Fruit fly (Drosophila melanogaster) whole organism, embryonic: ENCODE measurements around the gene Rbcn-3B.

Experiments used
- Antp ChIP-seq: fragments of 200-800 bp; sonication (Bioruptor generic); optimal IDR thresholded peaks from 3 replicates; lab custom pipeline; 2016; ENCODE audit warnings: missing biosample characterization, missing genetic modification characterization
- Asciz ChIP-seq: fragments of 200-800 bp; sonication (Bioruptor generic); optimal IDR thresholded peaks from 2 replicates; lab custom pipeline; 2017; ENCODE audit warnings: missing biosample characterization, mild to moderate bottlenecking, missing genetic modification characterization, missing genetic modification reagents
- B-H1 ChIP-seq: fragments of 200-800 bp; sonication (Bioruptor generic); IDR thresholded peaks from 3 replicates; pipeline ENCODE4 v1.3.6; 2022; ENCODE audit warnings: missing biosample characterization, missing genetic modification characterization
- Bteb2 ChIP-seq: fragments of 200-800 bp; sonication (Bioruptor generic); optimal IDR thresholded peaks from 2 replicates; lab custom pipeline; 2016; ENCODE audit warnings: missing biosample characterization, missing genetic modification characterization
- CG10209 ChIP-seq: fragments of 200-800 bp; sonication (Bioruptor generic); optimal IDR thresholded peaks from 3 replicates; lab custom pipeline; 2017; ENCODE audit warnings: missing biosample characterization, mild to moderate bottlenecking, missing genetic modification characterization, missing genetic modification reagents
- CG10654 ChIP-seq: fragments of 200-800 bp; sonication (Bioruptor generic); optimal IDR thresholded peaks from 2 replicates; lab custom pipeline; 2016; ENCODE audit warnings: missing biosample characterization, missing genetic modification characterization
- CG12744 ChIP-seq: fragments of 200-800 bp; sonication (Bioruptor generic); optimal IDR thresholded peaks from 2 replicates; lab custom pipeline; 2016; ENCODE audit warnings: missing biosample characterization, missing genetic modification characterization
- CG13296 ChIP-seq: fragments of 200-800 bp; sonication (Bioruptor generic); optimal IDR thresholded peaks from 3 replicates; lab custom pipeline; 2018; ENCODE audit warnings: missing biosample characterization, mild to moderate bottlenecking, missing genetic modification characterization
- CG13775 ChIP-seq: fragments of 200-800 bp; sonication (Bioruptor generic); optimal IDR thresholded peaks from 3 replicates; lab custom pipeline; 2017; ENCODE audit warnings: missing biosample characterization, mild to moderate bottlenecking, missing genetic modification characterization
- CG1647 ChIP-seq: fragments of 200-800 bp; sonication (Bioruptor generic); optimal IDR thresholded peaks from 3 replicates; lab custom pipeline; 2016; ENCODE audit warnings: missing biosample characterization, missing genetic modification characterization
- CG17359 ChIP-seq: fragments of 200-800 bp; sonication (Bioruptor generic); optimal IDR thresholded peaks from 3 replicates; lab custom pipeline; 2018; ENCODE audit warnings: missing biosample characterization, mild to moderate bottlenecking, missing genetic modification characterization, moderate library complexity
- CG18764 ChIP-seq: fragments of 200-800 bp; sonication (Bioruptor generic); optimal IDR thresholded peaks from 3 replicates; lab custom pipeline; 2016; ENCODE audit warnings: missing biosample characterization, missing genetic modification characterization
- CG2129 ChIP-seq: fragments of 200-800 bp; sonication (Bioruptor generic); IDR thresholded peaks from 2 replicates; pipeline ENCODE4 v1.3.6; 2022; ENCODE audit warnings: missing biosample characterization, missing genetic modification characterization; ENCODE audit not compliant: partially characterized antibody
- CG31224 ChIP-seq: fragments of 200-800 bp; sonication (Bioruptor generic); IDR thresholded peaks from 2 replicates; pipeline ENCODE4 v1.3.6; 2022; ENCODE audit warnings: missing biosample characterization, missing genetic modification characterization
- CG3163 ChIP-seq: fragments of 200-800 bp; sonication (Bioruptor generic); optimal IDR thresholded peaks from 3 replicates; lab custom pipeline; 2016; ENCODE audit warnings: missing biosample characterization, missing genetic modification characterization
- CG4328 ChIP-seq: fragments of 200-800 bp; sonication (Bioruptor generic); optimal IDR thresholded peaks from 3 replicates; lab custom pipeline; 2017; ENCODE audit warnings: missing biosample characterization, missing genetic modification reagents, missing genetic modification characterization
- CG4360 ChIP-seq: fragments of 200-800 bp; sonication (Bioruptor generic); IDR thresholded peaks from 2 replicates; pipeline ENCODE4 v1.3.6; 2022; ENCODE audit warnings: missing biosample characterization, missing genetic modification characterization
- CG4617 ChIP-seq: fragments of 200-800 bp; sonication (Bioruptor generic); optimal IDR thresholded peaks from 3 replicates; lab custom pipeline; 2016; ENCODE audit warnings: missing biosample characterization, missing genetic modification characterization, borderline replicate concordance
- CG4730 ChIP-seq: fragments of 200-800 bp; sonication (Bioruptor generic); IDR thresholded peaks from 2 replicates; pipeline ENCODE4 v1.3.6; 2022; ENCODE audit warnings: missing biosample characterization, missing genetic modification characterization
- CG6791 ChIP-seq: fragments of 200-800 bp; sonication (Bioruptor generic); IDR thresholded peaks from 3 replicates; pipeline ENCODE4 v1.3.6; 2022; ENCODE audit warnings: missing biosample characterization, missing genetic modification characterization; ENCODE audit not compliant: partially characterized antibody
- CG8924 ChIP-seq: fragments of 200-800 bp; optimal IDR thresholded peaks from 3 replicates; lab custom pipeline; 2019; ENCODE audit warnings: missing biosample characterization, mild to moderate bottlenecking, missing genetic modification characterization, moderate library complexity
- CG9797 ChIP-seq: fragments of 200-800 bp; sonication (Bioruptor generic); optimal IDR thresholded peaks from 3 replicates; lab custom pipeline; 2018; ENCODE audit warnings: missing biosample characterization, mild to moderate bottlenecking, missing genetic modification characterization
- CG9932 ChIP-seq: fragments of 200-800 bp; sonication (Bioruptor generic); IDR thresholded peaks from 2 replicates; pipeline ENCODE4 v1.3.6; 2022; ENCODE audit warnings: missing biosample characterization, missing genetic modification characterization
- Chrac-16 ChIP-seq: fragments of 200-800 bp; sonication (Bioruptor generic); optimal IDR thresholded peaks from 3 replicates; lab custom pipeline; 2016; ENCODE audit warnings: missing biosample characterization, missing genetic modification characterization
- D19B ChIP-seq: fragments of 200-800 bp; sonication (Bioruptor generic); optimal IDR thresholded peaks from 2 replicates; lab custom pipeline; 2017; ENCODE audit warnings: missing biosample characterization, mild to moderate bottlenecking, missing genetic modification characterization
- Dref ChIP-seq: fragments of 200-800 bp; sonication (Bioruptor generic); IDR thresholded peaks from 2 replicates; pipeline ENCODE4 v1.3.6; 2022; ENCODE audit warnings: missing biosample characterization, missing genetic modification characterization
- Ets97D ChIP-seq: fragments of 200-800 bp; sonication (Bioruptor generic); optimal IDR thresholded peaks from 3 replicates; lab custom pipeline; 2016; ENCODE audit warnings: missing biosample characterization, missing genetic modification characterization
- GATAe ChIP-seq: fragments of 200-800 bp; sonication (Bioruptor generic); conservative IDR thresholded peaks from 2 replicates; pipeline ENCODE4 v1.3.6; 2022; ENCODE audit warnings: missing biosample characterization, missing genetic modification characterization
- HHEX ChIP-seq: fragments of 200-800 bp; sonication (Bioruptor generic); optimal IDR thresholded peaks from 3 replicates; lab custom pipeline; 2017; ENCODE audit warnings: missing biosample characterization, mild to moderate bottlenecking, missing genetic modification characterization, missing genetic modification reagents
- Lim3 ChIP-seq: fragments of 200-800 bp; sonication (Bioruptor generic); IDR thresholded peaks from 2 replicates; pipeline ENCODE4 v1.3.6; 2022; ENCODE audit warnings: missing biosample characterization, missing genetic modification characterization
- Neu2 ChIP-seq: fragments of 200-800 bp; sonication (Bioruptor generic); optimal IDR thresholded peaks from 3 replicates; lab custom pipeline; 2016; ENCODE audit warnings: missing biosample characterization, missing genetic modification characterization, borderline replicate concordance
- NfI ChIP-seq: fragments of 200-800 bp; sonication (Bioruptor generic); optimal IDR thresholded peaks from 3 replicates; lab custom pipeline; 2018; ENCODE audit warnings: missing biosample characterization, mild to moderate bottlenecking, missing genetic modification characterization, moderate library complexity
- Rx ChIP-seq: fragments of 200-800 bp; sonication (Bioruptor generic); IDR thresholded peaks from 2 replicates; pipeline ENCODE4 v1.3.6; 2022; ENCODE audit warnings: missing biosample characterization, missing genetic modification characterization
- Six4 ChIP-seq: fragments of 200-800 bp; sonication (Bioruptor generic); optimal IDR thresholded peaks from 2 replicates; lab custom pipeline; 2016; ENCODE audit warnings: missing biosample characterization, missing genetic modification characterization
- Tbp ChIP-seq: fragments of >200 bp; optimal IDR thresholded peaks from 2 replicates; lab custom pipeline; 2018; ENCODE audit warnings: missing biosample characterization, missing genetic modification characterization
- gt ChIP-seq: fragments of 200-800 bp; sonication (Bioruptor generic); IDR thresholded peaks from 2 replicates; pipeline ENCODE4 v1.3.6; 2022; ENCODE audit warnings: missing biosample characterization, missing genetic modification characterization
- ind ChIP-seq: fragments of 200-800 bp; sonication (Bioruptor generic); optimal IDR thresholded peaks from 3 replicates; lab custom pipeline; 2016; ENCODE audit warnings: missing biosample characterization, missing genetic modification characterization
- jigr1 ChIP-seq: fragments of 200-800 bp; sonication (Bioruptor generic); IDR thresholded peaks from 3 replicates; pipeline ENCODE4 v1.3.6; 2022; ENCODE audit warnings: missing biosample characterization, missing genetic modification characterization
- lov ChIP-seq, 2 experiments: fragments of 200-800 bp in 1 of 2; fragments of >200 bp in 1 of 2; sonication (Bioruptor generic) in 1 of 2; IDR thresholded peaks in 1 of 2; optimal IDR thresholded peaks in 1 of 2; 2 replicates in 1 of 2; 3 replicates in 1 of 2; pipeline versions ENCODE4 v1.3.6 to Lab custom; 2017 to 2022; ENCODE audit warnings: missing biosample characterization in 1 of 2, missing genetic modification characterization in 1 of 2
- pan ChIP-seq, 4 experiments: fragments of >200 bp in 3 of 4; fragments of 200-800 bp in 1 of 4; sonication (Bioruptor generic) in 1 of 4; optimal IDR thresholded peaks in 3 of 4; IDR thresholded peaks in 1 of 4; 2 replicates each; pipeline versions ENCODE4 v1.3.6 to Lab custom; 2017 to 2022; ENCODE audit warnings: missing biosample characterization in 2 of 4, missing genetic modification characterization in 2 of 4, mixed read lengths in 1 of 4
- run ChIP-seq: fragments of 200-800 bp; sonication (Bioruptor generic); optimal IDR thresholded peaks from 3 replicates; lab custom pipeline; 2018; ENCODE audit warnings: missing biosample characterization, mild to moderate bottlenecking, missing genetic modification characterization
- slp2 ChIP-seq: fragments of 200-800 bp; sonication (Bioruptor generic); optimal IDR thresholded peaks from 2 replicates; lab custom pipeline; 2016; ENCODE audit warnings: missing biosample characterization, missing genetic modification characterization
- sob ChIP-seq: fragments of 200-800 bp; sonication (Bioruptor generic); IDR thresholded peaks from 2 replicates; pipeline ENCODE4 v1.3.6; 2022; ENCODE audit warnings: missing biosample characterization, missing genetic modification characterization
- sr ChIP-seq: fragments of 200-800 bp; sonication (Bioruptor generic); IDR thresholded peaks from 3 replicates; pipeline ENCODE4 v1.3.6; 2022; ENCODE audit warnings: missing biosample characterization, missing genetic modification characterization
- ssp ChIP-seq: fragments of 200-800 bp; sonication (Bioruptor generic); IDR thresholded peaks from 2 replicates; pipeline ENCODE4 v1.3.6; 2022; ENCODE audit warnings: missing biosample characterization, missing genetic modification characterization
- toy ChIP-seq: fragments of 200-800 bp; sonication (Bioruptor generic); IDR thresholded peaks from 2 replicates; pipeline ENCODE4 v1.3.6; 2022; ENCODE audit warnings: missing biosample characterization, missing genetic modification characterization
- trem ChIP-seq: fragments of 200-800 bp; optimal IDR thresholded peaks from 3 replicates; lab custom pipeline; 2019; ENCODE audit warnings: missing biosample characterization, mild to moderate bottlenecking, missing genetic modification characterization, moderate library complexity
- wdn ChIP-seq: fragments of 200-800 bp; sonication (Bioruptor generic); IDR thresholded peaks from 2 replicates; pipeline ENCODE4 v1.3.6; 2022; ENCODE audit warnings: missing biosample characterization, missing genetic modification characterization
- zen2 ChIP-seq: fragments of 200-800 bp; sonication (Bioruptor generic); IDR thresholded peaks from 3 replicates; pipeline ENCODE4 v1.3.6; 2022; ENCODE audit warnings: missing biosample characterization, missing genetic modification characterization; ENCODE audit not compliant: partially characterized antibody

Gene Rbcn-3B

DNA sequence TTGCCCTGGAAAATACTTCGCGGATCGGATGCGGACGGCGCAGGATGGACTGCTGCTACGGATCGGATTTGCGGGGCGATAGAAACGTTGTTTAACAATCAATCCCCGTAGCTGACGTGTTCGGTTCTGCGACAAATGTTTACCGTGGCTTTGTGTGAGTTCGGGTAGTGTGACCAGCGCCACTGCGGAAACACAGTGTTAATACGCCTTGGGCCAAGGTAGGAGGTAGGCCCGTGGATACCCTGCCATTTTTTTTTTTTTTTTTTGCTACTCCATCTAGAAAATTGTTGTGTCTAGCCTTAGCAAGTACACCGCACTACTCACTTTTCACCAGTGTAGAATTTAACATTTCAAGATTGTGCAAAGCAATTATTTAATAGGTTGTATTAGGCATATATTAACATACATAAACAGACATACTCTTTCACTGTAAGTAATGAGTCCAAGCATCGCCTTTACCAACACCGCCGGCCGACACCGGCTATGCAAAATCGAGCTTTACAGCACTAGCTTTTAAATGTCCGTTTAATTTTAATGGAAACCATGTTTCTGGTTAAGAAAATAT is 47.0 kb upstream of the Rbcn-3B start, which contains the start of gene deltaCOP (continued):
- TF ChIP-seq CG31224 (peak; percentile 79), CG6791 (GFP tag; lab: Robert Waterston, UW) (no peak), Tbp (GFP tag; lab: Kevin White, UChicago) (no peak), Asciz (no peak), Ets97D (GFP tag; lab: Kevin White, UChicago) (peak; percentile 79), ssp (peak; percentile 74), CG8924 (tag; lab: Kevin White, UChicago) (peak; percentile 75), CG13775 (GFP tag; lab: Kevin White, UChicago) (peak; percentile 84), CG9797 (peak; percentile 77), sr (GFP tag; lab: Robert Waterston, UW) (no peak), Six4 (GFP tag; lab: Kevin White, UChicago) (peak; percentile 78), CG1647 (GFP tag; lab: Kevin White, UChicago) (peak; percentile 88), HHEX (peak; percentile 74), CG13296 (peak; percentile 72), CG18764 (GFP tag; lab: Kevin White, UChicago) (peak; percentile 82), Lim3 (GFP tag; lab: Robert Waterston, UW) (no peak), pan (optimal IDR thresholded peaks at IDR 0.05; lab: Kevin White, UChicago) (peak in 1 of 2 experiments; percentile 42), pan (GFP tag; optimal IDR thresholded peaks at IDR 0.05 in 1 of 2, IDR thresholded peaks at IDR 0.05 in 1 of 2) (peak in 1 of 2 experiments; percentile 76), zen2 (GFP tag; lab: Robert Waterston, UW) (no peak), NfI (GFP tag; lab: Kevin White, UChicago) (peak; percentile 79), Dref (GFP tag; lab: Robert Waterston, UW) (0 out of 2 replicates have a peak, but pooled peaks have one; percentile 26), GATAe (no peak; the same call in 1 of the 2 replicates), CG12744 (GFP tag; lab: Kevin White, UChicago) (peak; percentile 83), Chrac-16 (GFP tag; lab: Kevin White, UChicago) (peak; percentile 87), CG4730 (GFP tag; lab: Robert Waterston, UW) (peak; percentile 69), B-H1 (GFP tag; lab: Robert Waterston, UW) (peak; percentile 63; the same call in 2 of the 3 replicates), lov (optimal IDR thresholded peaks at IDR 0.05; lab: Kevin White, UChicago) (no peak), lov (GFP tag; IDR thresholded peaks at IDR 0.05; lab: Robert Waterston, UW) (0 out of 3 replicates have a peak, but pooled peaks have one; percentile 46), CG9932 (GFP tag; lab: Robert Waterston, UW) (peak; percentile 89), Bteb2 (GFP tag; lab: Kevin White, UChicago) (peak; percentile 92), Rx (GFP tag; lab: Robert Waterston, UW) (peak; percentile 59; the same call in 1 of the 2 replicates), run (tag; lab: Kevin White, UChicago) (peak; percentile 30), D19B (GFP tag; lab: Kevin White, UChicago) (peak; percentile 92), toy (GFP tag; lab: Robert Waterston, UW) (peak; percentile 60; the same call in 1 of the 2 replicates), gt (GFP tag; lab: Robert Waterston, UW) (no peak), CG17359 (tag; lab: Kevin White, UChicago) (peak; percentile 76), CG10209 (GFP tag; lab: Kevin White, UChicago) (peak; percentile 83), Antp (GFP tag; lab: Kevin White, UChicago) (peak; percentile 91), slp2 (GFP tag; lab: Kevin White, UChicago) (peak; percentile 87), CG3163 (GFP tag; lab: Kevin White, UChicago) (peak; percentile 68), CG10654 (GFP tag; lab: Kevin White, UChicago) (peak; percentile 78), sob (peak; percentile 90), Neu2 (GFP tag; lab: Kevin White, UChicago) (peak; percentile 60), CG2129 (no peak), wdn (GFP tag; lab: Robert Waterston, UW) (peak; percentile 81), CG4328 (peak; percentile 43), CG4617 (GFP tag; lab: Kevin White, UChicago) (peak; percentile 78), trem (tag; lab: Kevin White, UChicago) (peak; percentile 45), jigr1 (peak; percentile 67), ind (GFP tag; lab: Kevin White, UChicago) (peak; percentile 90), CG4360 (GFP tag; lab: Robert Waterston, UW) (peak; percentile 26; the same call in 1 of the 2 replicates)
